Worm (Caenorhabditis elegans): Measurements from ENCODE around the gene Y48B6A.1.

Y48B6A.1 gene

ce11 chrII:14154357-14154756, at the start of gene Y48B6A.1:
Gene Y48B6A.1 (minus strand): TSS chrII:14154373.
- TF ChIP-seq zip-5 (tag; optimal IDR thresholded peaks at IDR 0.05) (peak; percentile 71), unc-42 (tag; optimal IDR thresholded peaks at IDR 0.05) (peak; percentile 89), ahr-1 (tag; optimal IDR thresholded peaks at IDR 0.05) (peak; percentile 41), C08G9.2 (tag; optimal IDR thresholded peaks at IDR 0.05) (peak; percentile 94), fkh-10 (GFP tag; optimal IDR thresholded peaks at IDR 0.05) (no peak), pros-1 (tag; optimal IDR thresholded peaks at IDR 0.05) (no peak), ceh-22 (tag; optimal IDR thresholded peaks at IDR 0.05) (no peak), pat-9 (tag; optimal IDR thresholded peaks at IDR 0.05) (no peak), dve-1 (tag; optimal IDR thresholded peaks at IDR 0.05) (peak; percentile 84), sox-4 (tag; optimal IDR thresholded peaks at IDR 0.05) (no peak), rnt-1 (tag; optimal IDR thresholded peaks at IDR 0.05) (peak; percentile 88), ceh-45 (GFP tag; IDR thresholded peaks at IDR 0.05) (no peak), ceh-30 (tag; optimal IDR thresholded peaks at IDR 0.05) (peak; percentile 95), ceh-9 (tag; optimal IDR thresholded peaks at IDR 0.05) (no peak), pha-4 (tag; optimal IDR thresholded peaks at IDR 0.05) (no peak), hlh-30 (tag; optimal IDR thresholded peaks at IDR 0.05; ENCODE audit: insufficient read depth) (peak; percentile 44), F13H6.1 (tag; optimal IDR thresholded peaks at IDR 0.05) (peak; percentile 67), ama-1 (optimal IDR thresholded peaks at IDR 0.05) (no peak), tbx-7 (tag; optimal IDR thresholded peaks at IDR 0.05) (peak; percentile 82), nhr-11 (tag; optimal IDR thresholded peaks at IDR 0.05) (no peak), sdc-2 (tag; optimal IDR thresholded peaks at IDR 0.05) (peak; percentile 29), K02D7.2 (tag; optimal IDR thresholded peaks at IDR 0.05) (no peak), eyg-1 (tag; optimal IDR thresholded peaks at IDR 0.05) (peak; percentile 31), tbx-2 (tag; optimal IDR thresholded peaks at IDR 0.05) (peak; percentile 92), hlh-6 (tag; optimal IDR thresholded peaks at IDR 0.05) (no peak), ceh-2 (tag; optimal IDR thresholded peaks at IDR 0.05) (peak; percentile 89), ceh-24 (tag; optimal IDR thresholded peaks at IDR 0.05) (no peak), ceh-34 (tag; optimal IDR thresholded peaks at IDR 0.05) (peak; percentile 83), ztf-16 (tag; optimal IDR thresholded peaks at IDR 0.05) (peak; percentile 74), ttx-3 (tag; optimal IDR thresholded peaks at IDR 0.05) (peak; percentile 28), ets-4 (tag; optimal IDR thresholded peaks at IDR 0.05) (peak; percentile 97), hlh-15 (tag; optimal IDR thresholded peaks at IDR 0.05) (no peak), ceh-6 (GFP tag; optimal IDR thresholded peaks at IDR 0.05) (no peak), unc-55 (GFP tag; optimal IDR thresholded peaks at IDR 0.05) (peak; percentile 70), ceh-19 (GFP tag; optimal IDR thresholded peaks at IDR 0.05) (no peak), elt-2 (tag; optimal IDR thresholded peaks at IDR 0.05) (peak; percentile 58), ceh-18 (tag; optimal IDR thresholded peaks at IDR 0.05) (peak; percentile 75), npax-4 (tag; optimal IDR thresholded peaks at IDR 0.05) (no peak), unc-3 (GFP tag; conservative IDR thresholded peaks at IDR 0.05) (no peak), unc-3 (tag; optimal IDR thresholded peaks at IDR 0.05) (no peak), madf-2 (tag; optimal IDR thresholded peaks at IDR 0.05) (peak; percentile 47), sox-2 (GFP tag; IDR thresholded peaks at IDR 0.05) (0 out of 2 replicates have a peak, but pooled peaks have one; percentile 18), C38D4.7 (GFP tag; optimal IDR thresholded peaks at IDR 0.05) (no peak), nhr-232 (tag; optimal IDR thresholded peaks at IDR 0.05) (no peak), lim-6 (tag; optimal IDR thresholded peaks at IDR 0.05) (peak; percentile 78), fax-1 (tag; optimal IDR thresholded peaks at IDR 0.05) (peak; percentile 56), fkh-6 (tag; optimal IDR thresholded peaks at IDR 0.05) (peak; percentile 55), T23F11.4 (GFP tag; optimal IDR thresholded peaks at IDR 0.05) (no peak), syd-9 (tag; optimal IDR thresholded peaks at IDR 0.05) (no peak), lin-11 (tag; optimal IDR thresholded peaks at IDR 0.05) (no peak), ref-2 (tag; optimal IDR thresholded peaks at IDR 0.05) (peak; percentile 92), elt-4 (tag; optimal IDR thresholded peaks at IDR 0.05) (no peak), Y22D7AL.16 (tag; optimal IDR thresholded peaks at IDR 0.05) (no peak), ceh-14 (tag; optimal IDR thresholded peaks at IDR 0.05) (peak; percentile 82), pax-1 (tag; optimal IDR thresholded peaks at IDR 0.05) (peak; percentile 84)

Data from whole organism, late embryonic.